Fruit fly (Drosophila melanogaster) whole organism, embryonic: ENCODE data around the gene rhea.

Experiments used
- Ada2b ChIP-seq: fragments of 200-800 bp; sonication (Bioruptor generic); IDR thresholded peaks from 2 replicates; pipeline ENCODE4 v1.3.6; 2022; ENCODE audit warnings: missing biosample characterization, missing genetic modification characterization
- Atf-2 ChIP-seq: fragments of 200-800 bp; sonication (Bioruptor generic); optimal IDR thresholded peaks from 2 replicates; lab custom pipeline; 2016; ENCODE audit warnings: missing biosample characterization, missing genetic modification characterization
- Bteb2 ChIP-seq: fragments of 200-800 bp; sonication (Bioruptor generic); optimal IDR thresholded peaks from 2 replicates; lab custom pipeline; 2016; ENCODE audit warnings: missing biosample characterization, missing genetic modification characterization
- CG11695 ChIP-seq: fragments of 200-800 bp; sonication (Bioruptor generic); IDR thresholded peaks from 3 replicates; pipeline ENCODE4 v1.3.6; 2022; ENCODE audit warnings: missing biosample characterization, missing genetic modification characterization
- CG12391 ChIP-seq: fragments of 200-800 bp; sonication (Bioruptor generic); optimal IDR thresholded peaks from 3 replicates; lab custom pipeline; 2018; ENCODE audit warnings: missing biosample characterization, mild to moderate bottlenecking, missing genetic modification characterization, moderate library complexity
- CG13296 ChIP-seq: fragments of 200-800 bp; sonication (Bioruptor generic); optimal IDR thresholded peaks from 3 replicates; lab custom pipeline; 2018; ENCODE audit warnings: missing biosample characterization, mild to moderate bottlenecking, missing genetic modification characterization
- CG13624 ChIP-seq: fragments of 200-800 bp; sonication (Bioruptor generic); optimal IDR thresholded peaks from 2 replicates; lab custom pipeline; 2016; ENCODE audit warnings: missing biosample characterization, missing genetic modification characterization
- CG14710 ChIP-seq: fragments of 200-800 bp; sonication (Bioruptor generic); optimal IDR thresholded peaks from 3 replicates; lab custom pipeline; 2019; ENCODE audit warnings: missing biosample characterization, mild to moderate bottlenecking, missing genetic modification characterization, moderate library complexity
- CG15514 ChIP-seq: fragments of 200-800 bp; sonication (Bioruptor generic); optimal IDR thresholded peaks from 3 replicates; lab custom pipeline; 2017; ENCODE audit warnings: missing biosample characterization, missing genetic modification characterization, mild to moderate bottlenecking, moderate library complexity, missing genetic modification reagents
- CG15601 ChIP-seq: fragments of 200-800 bp; sonication (Bioruptor generic); optimal IDR thresholded peaks from 3 replicates; lab custom pipeline; 2019; ENCODE audit warnings: missing biosample characterization, mild to moderate bottlenecking, missing genetic modification characterization, moderate library complexity
- CG18262 ChIP-seq: fragments of 200-800 bp; optimal IDR thresholded peaks from 3 replicates; lab custom pipeline; 2019; ENCODE audit warnings: missing biosample characterization, mild to moderate bottlenecking, missing genetic modification characterization, moderate library complexity
- CG2678 ChIP-seq: fragments of 200-800 bp; sonication (Bioruptor generic); optimal IDR thresholded peaks from 3 replicates; lab custom pipeline; 2019; ENCODE audit warnings: missing biosample characterization, mild to moderate bottlenecking, missing genetic modification characterization, moderate library complexity
- CG30403 ChIP-seq: fragments of 200-800 bp; sonication (Bioruptor generic); optimal IDR thresholded peaks from 3 replicates; lab custom pipeline; 2016; ENCODE audit warnings: missing biosample characterization, missing genetic modification characterization
- CG31224 ChIP-seq: fragments of 200-800 bp; sonication (Bioruptor generic); IDR thresholded peaks from 2 replicates; pipeline ENCODE4 v1.3.6; 2022; ENCODE audit warnings: missing biosample characterization, missing genetic modification characterization
- CG32532 ChIP-seq: fragments of 200-800 bp; sonication (Bioruptor generic); IDR thresholded peaks from 2 replicates; pipeline ENCODE4 v1.3.6; 2022; ENCODE audit warnings: missing biosample characterization, missing genetic modification characterization
- CG4282 ChIP-seq: fragments of 200-800 bp; sonication (Bioruptor generic); optimal IDR thresholded peaks from 2 replicates; lab custom pipeline; 2016; ENCODE audit warnings: missing biosample characterization, missing genetic modification characterization
- CG4424 ChIP-seq: fragments of 200-800 bp; sonication (Bioruptor generic); optimal IDR thresholded peaks from 3 replicates; lab custom pipeline; 2016; ENCODE audit warnings: missing biosample characterization, missing genetic modification characterization
- CG7556 ChIP-seq: fragments of 200-800 bp; sonication (Bioruptor generic); optimal IDR thresholded peaks from 2 replicates; lab custom pipeline; 2017; ENCODE audit warnings: missing biosample characterization, mild to moderate bottlenecking, missing genetic modification characterization
- CG7987 ChIP-seq: fragments of 200-800 bp; sonication (Bioruptor generic); optimal IDR thresholded peaks from 2 replicates; lab custom pipeline; 2018; ENCODE audit warnings: missing biosample characterization, mild to moderate bottlenecking, missing genetic modification characterization, moderate library complexity
- CG9727 ChIP-seq: fragments of 200-800 bp; sonication (Bioruptor generic); optimal IDR thresholded peaks from 3 replicates; lab custom pipeline; 2017; ENCODE audit warnings: missing biosample characterization, mild to moderate bottlenecking, missing genetic modification characterization
- CG9797 ChIP-seq: fragments of 200-800 bp; sonication (Bioruptor generic); optimal IDR thresholded peaks from 3 replicates; lab custom pipeline; 2018; ENCODE audit warnings: missing biosample characterization, mild to moderate bottlenecking, missing genetic modification characterization
- CG9932 ChIP-seq: fragments of 200-800 bp; sonication (Bioruptor generic); IDR thresholded peaks from 2 replicates; pipeline ENCODE4 v1.3.6; 2022; ENCODE audit warnings: missing biosample characterization, missing genetic modification characterization
- Eip74EF ChIP-seq, 2 experiments: fragments of 200-800 bp in 1 of 2; fragments of >200 bp in 1 of 2; sonication (Bioruptor generic) in 1 of 2; optimal IDR thresholded peaks; 2 replicates each; lab custom pipeline; 2017 to 2019; ENCODE audit warnings: missing biosample characterization in 2 of 2, missing genetic modification characterization in 2 of 2, mild to moderate bottlenecking in 1 of 2, moderate library complexity in 1 of 2
- GATAe ChIP-seq: fragments of 200-800 bp; sonication (Bioruptor generic); conservative IDR thresholded peaks from 2 replicates; pipeline ENCODE4 v1.3.6; 2022; ENCODE audit warnings: missing biosample characterization, missing genetic modification characterization
- HLH3B ChIP-seq: fragments of 200-800 bp; sonication (Bioruptor generic); IDR thresholded peaks from 2 replicates; pipeline ENCODE4 v1.3.6; 2022; ENCODE audit warnings: missing biosample characterization, missing genetic modification characterization
- Hand ChIP-seq: fragments of 200-800 bp; sonication (Bioruptor generic); optimal IDR thresholded peaks from 2 replicates; lab custom pipeline; 2017; ENCODE audit warnings: mild to moderate bottlenecking, missing biosample characterization, missing genetic modification reagents, missing genetic modification characterization
- Nf-YC ChIP-seq: fragments of 200-800 bp; optimal IDR thresholded peaks from 3 replicates; lab custom pipeline; 2019; ENCODE audit warnings: missing biosample characterization, mild to moderate bottlenecking, missing genetic modification characterization, moderate library complexity
- NfI ChIP-seq: fragments of 200-800 bp; sonication (Bioruptor generic); optimal IDR thresholded peaks from 3 replicates; lab custom pipeline; 2018; ENCODE audit warnings: missing biosample characterization, mild to moderate bottlenecking, missing genetic modification characterization, moderate library complexity
- Poxn ChIP-seq: fragments of 200-800 bp; sonication (Bioruptor generic); IDR thresholded peaks from 2 replicates; pipeline ENCODE4 v1.3.6; 2022; ENCODE audit warnings: missing biosample characterization, missing genetic modification characterization
- Side ChIP-seq: fragments of 200-800 bp; sonication (Bioruptor generic); optimal IDR thresholded peaks from 2 replicates; lab custom pipeline; 2016; ENCODE audit warnings: missing biosample characterization, missing genetic modification characterization
- Vsx1 ChIP-seq: fragments of 200-800 bp; sonication (Bioruptor generic); optimal IDR thresholded peaks from 2 replicates; lab custom pipeline; 2017; ENCODE audit warnings: missing biosample characterization, mild to moderate bottlenecking, missing genetic modification characterization, missing genetic modification reagents
- Xbp1 ChIP-seq: fragments of 200-800 bp; sonication (Bioruptor generic); optimal IDR thresholded peaks from 3 replicates; lab custom pipeline; 2016; ENCODE audit warnings: missing biosample characterization, mild to moderate bottlenecking, missing genetic modification characterization
- cad ChIP-seq: fragments of >200 bp; optimal IDR thresholded peaks from 2 replicates; lab custom pipeline; 2017; ENCODE audit warnings: missing biosample characterization, missing genetic modification characterization
- caup ChIP-seq: fragments of 200-800 bp; sonication (Bioruptor generic); optimal IDR thresholded peaks from 3 replicates; lab custom pipeline; 2017; ENCODE audit warnings: missing biosample characterization, mild to moderate bottlenecking, missing genetic modification characterization, moderate library complexity; ENCODE audit not compliant: severe bottlenecking
- chn ChIP-seq: fragments of 200-800 bp; sonication (Bioruptor generic); optimal IDR thresholded peaks from 2 replicates; lab custom pipeline; 2016; ENCODE audit warnings: missing biosample characterization, missing genetic modification characterization
- crp ChIP-seq, 2 experiments: fragments of 200-800 bp; sonication (Bioruptor generic); optimal IDR thresholded peaks; 2 replicates in 1 of 2; 3 replicates in 1 of 2; lab custom pipeline; 2017; ENCODE audit warnings: missing biosample characterization in 2 of 2, missing genetic modification characterization in 2 of 2, mild to moderate bottlenecking in 1 of 2, moderate library complexity in 1 of 2
- dm ChIP-seq: fragments of 200-800 bp; sonication (Bioruptor generic); optimal IDR thresholded peaks from 3 replicates; lab custom pipeline; 2016; ENCODE audit warnings: missing biosample characterization, missing genetic modification characterization
- dpn ChIP-seq, 2 experiments: fragments of 200-800 bp; sonication (Bioruptor generic); optimal IDR thresholded peaks; 3 replicates each; lab custom pipeline; 2016; ENCODE audit warnings: missing biosample characterization in 2 of 2, missing genetic modification characterization in 2 of 2
- fu2 ChIP-seq: fragments of 200-800 bp; sonication (Bioruptor generic); optimal IDR thresholded peaks from 2 replicates; lab custom pipeline; 2016; ENCODE audit warnings: missing biosample characterization, missing genetic modification characterization
- gro ChIP-seq: fragments of 200-800 bp; sonication (Bioruptor generic); optimal IDR thresholded peaks from 2 replicates; lab custom pipeline; 2016; ENCODE audit warnings: missing biosample characterization, missing genetic modification characterization
- her ChIP-seq: fragments of 200-800 bp; sonication (Bioruptor generic); optimal IDR thresholded peaks from 2 replicates; lab custom pipeline; 2016; ENCODE audit warnings: missing biosample characterization, missing genetic modification characterization
- hkb ChIP-seq, 2 experiments: fragments of 200-800 bp in 1 of 2; fragments of >200 bp in 1 of 2; sonication (Bioruptor generic) in 1 of 2; IDR thresholded peaks in 1 of 2; optimal IDR thresholded peaks in 1 of 2; 2 replicates each; pipeline versions ENCODE4 v1.3.6 to Lab custom; 2017 to 2022; ENCODE audit warnings: missing biosample characterization in 1 of 2, missing genetic modification characterization in 1 of 2
- lmd ChIP-seq: fragments of 200-800 bp; sonication (Bioruptor generic); IDR thresholded peaks from 2 replicates; pipeline ENCODE4 v1.3.6; 2022; ENCODE audit warnings: missing biosample characterization, missing genetic modification characterization
- mam ChIP-seq: fragments of 200-800 bp; sonication (Bioruptor generic); optimal IDR thresholded peaks from 3 replicates; lab custom pipeline; 2016; ENCODE audit warnings: missing biosample characterization, missing genetic modification characterization
- org-1 ChIP-seq: fragments of 200-800 bp; sonication (Bioruptor generic); optimal IDR thresholded peaks from 2 replicates; lab custom pipeline; 2017; ENCODE audit warnings: missing biosample characterization, missing genetic modification characterization
- phol ChIP-seq: fragments of 200-800 bp; sonication (Bioruptor generic); optimal IDR thresholded peaks from 3 replicates; lab custom pipeline; 2018; ENCODE audit warnings: missing biosample characterization, mild to moderate bottlenecking, missing genetic modification characterization, moderate library complexity
- toy ChIP-seq: fragments of 200-800 bp; sonication (Bioruptor generic); IDR thresholded peaks from 2 replicates; pipeline ENCODE4 v1.3.6; 2022; ENCODE audit warnings: missing biosample characterization, missing genetic modification characterization
- tx ChIP-seq: fragments of 200-800 bp; sonication (Bioruptor generic); optimal IDR thresholded peaks from 2 replicates; lab custom pipeline; 2016; ENCODE audit warnings: missing biosample characterization, missing genetic modification characterization

rhea gene

DNA sequence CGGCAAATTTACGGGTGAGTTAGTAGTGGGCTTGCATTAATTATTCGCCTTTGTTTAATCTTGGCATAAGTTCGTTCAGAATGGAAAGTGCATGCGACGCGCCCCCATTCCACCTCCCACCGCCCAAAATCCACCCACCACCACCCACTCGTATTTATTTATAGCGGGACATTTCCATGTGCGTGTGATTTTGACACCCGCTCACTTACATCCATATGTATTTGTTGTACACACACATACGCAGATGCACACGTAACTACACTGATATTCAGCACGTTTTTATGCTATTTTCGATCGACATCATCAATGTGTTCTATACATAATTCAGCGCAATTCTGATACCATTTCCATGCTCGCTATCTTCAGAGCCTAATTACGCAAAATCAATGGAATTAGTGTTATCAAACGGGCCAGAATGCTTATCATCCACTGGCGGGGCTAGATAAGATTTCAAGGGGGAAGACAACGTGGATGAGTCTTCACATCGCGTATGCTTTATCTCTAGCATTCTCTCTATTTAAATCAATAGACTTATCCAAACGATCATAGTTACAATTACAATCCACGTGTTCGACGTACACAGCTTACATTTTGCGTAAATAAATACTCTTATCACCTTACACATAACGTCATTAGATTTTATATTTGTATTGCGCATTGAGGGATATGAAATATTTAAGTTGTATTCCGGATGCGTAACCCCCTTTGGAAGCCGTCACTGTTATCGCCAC is 18.9 kb upstream of the rhea start (continued):
- TF ChIP-seq Hand (GFP tag; lab: Kevin White, UChicago), result peak; percentile 36
- TF ChIP-seq HLH3B, result 0 out of 2 replicates have a peak, but pooled peaks have one; percentile 12
- TF ChIP-seq CG18262 (tag; lab: Kevin White, UChicago), result peak; percentile 39
- TF ChIP-seq CG2678 (tag; lab: Kevin White, UChicago), result peak; percentile 79
- TF ChIP-seq CG9932 (GFP tag; lab: Robert Waterston, UW), result peak; percentile 19; the same call in 1 of the 2 replicates
- peak; percentile 24 for TF ChIP-seq CG15514 (GFP tag; lab: Kevin White, UChicago)
- TF ChIP-seq toy, result 0 out of 2 replicates have a peak, but pooled peaks have one; percentile 22
- no peak for TF ChIP-seq Bteb2 (GFP tag; lab: Kevin White, UChicago)
- TF ChIP-seq CG12391, result peak; percentile 33
- no peak for TF ChIP-seq CG7987 (GFP tag; lab: Kevin White, UChicago)
- TF ChIP-seq NfI (GFP tag; lab: Kevin White, UChicago), result peak; percentile 13
- no peak for TF ChIP-seq hkb (optimal IDR thresholded peaks at IDR 0.05; lab: Kevin White, UChicago)
- TF ChIP-seq hkb (GFP tag; IDR thresholded peaks at IDR 0.05; lab: Robert Waterston, UW), result peak; percentile 37
- TF ChIP-seq Eip74EF (GFP tag; optimal IDR thresholded peaks at IDR 0.05; lab: Kevin White, UChicago), result peak in 1 of 2 experiments; percentile 28
- peak; percentile 75 for TF ChIP-seq gro (GFP tag; lab: Kevin White, UChicago)
- peak; percentile 35 for TF ChIP-seq CG7556
- TF ChIP-seq org-1 (GFP tag; lab: Kevin White, UChicago), result peak; percentile 22
- no peak for TF ChIP-seq CG31224 (GFP tag; lab: Robert Waterston, UW)
- peak; percentile 31 for TF ChIP-seq Nf-YC (tag; lab: Kevin White, UChicago)
- peak; percentile 51 for TF ChIP-seq Side (GFP tag; lab: Kevin White, UChicago)
- peak; percentile 63; the same call in 2 of the 3 replicates for TF ChIP-seq CG11695 (GFP tag; lab: Robert Waterston, UW)
- TF ChIP-seq CG30403, result peak; percentile 45
- TF ChIP-seq chn (GFP tag; lab: Kevin White, UChicago), result peak; percentile 8
- no peak for TF ChIP-seq CG14710 (tag; lab: Kevin White, UChicago)
- TF ChIP-seq mam (GFP tag; lab: Kevin White, UChicago), result peak; percentile 58
- peak; percentile 22 for TF ChIP-seq caup (GFP tag; lab: Kevin White, UChicago)
- no peak for TF ChIP-seq tx (GFP tag; lab: Kevin White, UChicago)
- TF ChIP-seq Vsx1 (GFP tag; lab: Kevin White, UChicago), result peak; percentile 19
- peak; percentile 5 for TF ChIP-seq fu2 (GFP tag; lab: Kevin White, UChicago)
- peak; percentile 24 for TF ChIP-seq Xbp1 (GFP tag; lab: Kevin White, UChicago)
- TF ChIP-seq phol (tag; lab: Kevin White, UChicago), result peak; percentile 8
- peak; percentile 30; the same call in 1 of the 2 replicates for TF ChIP-seq lmd
- peak; percentile 7 for TF ChIP-seq dm (GFP tag; lab: Kevin White, UChicago)
- no peak for TF ChIP-seq Poxn
- TF ChIP-seq CG13624 (GFP tag; lab: Kevin White, UChicago), result peak; percentile 72
- no peak for TF ChIP-seq crp (GFP tag; optimal IDR thresholded peaks at IDR 0.05; lab: Kevin White, UChicago)
- peak; percentile 70 for TF ChIP-seq GATAe (GFP tag; lab: Robert Waterston, UW)
- no peak for TF ChIP-seq CG4282
- peak in 1 of 2 experiments; percentile 66 for TF ChIP-seq dpn (GFP tag; optimal IDR thresholded peaks at IDR 0.05; lab: Kevin White, UChicago)
- TF ChIP-seq CG13296 (GFP tag; lab: Kevin White, UChicago), result peak; percentile 58
- TF ChIP-seq CG15601, result peak; percentile 3
- peak; percentile 49; the same call in 1 of the 2 replicates for TF ChIP-seq CG32532
- peak; percentile 5 for TF ChIP-seq Atf-2 (GFP tag; lab: Kevin White, UChicago)
- no peak for TF ChIP-seq cad (GFP tag; lab: Kevin White, UChicago)
- TF ChIP-seq CG9727 (GFP tag; lab: Kevin White, UChicago), result peak; percentile 45
- TF ChIP-seq her (GFP tag; lab: Kevin White, UChicago), result peak; percentile 26
- TF ChIP-seq CG9797, result no peak
- peak; percentile 13 for TF ChIP-seq CG4424 (GFP tag; lab: Kevin White, UChicago)
- TF ChIP-seq Ada2b (GFP tag; lab: Robert Waterston, UW), result no peak
